Worm (Caenorhabditis elegans) whole organism, L1 larva: ENCODE data around the gene dhs-5.

Source experiments
- aha-1 ChIP-seq: fragments of 150-350 bp; optimal IDR thresholded peaks from 2 replicates; lab custom pipeline; 2014; ENCODE audit warnings: missing biosample characterization, missing genetic modification characterization
- ceh-82 ChIP-seq, 3 experiments: fragments of 150-350 bp in 1 of 3; sonication (generic microtip) in 2 of 3; optimal IDR thresholded peaks; 2 replicates each; lab custom pipeline; 2014 to 2017; ENCODE audit warnings: missing biosample characterization in 3 of 3, missing genetic modification characterization in 3 of 3
- dpl-1 ChIP-seq, 3 experiments: fragments of 150-350 bp in 2 of 3; sonication (generic microtip) in 1 of 3; optimal IDR thresholded peaks; 2 replicates each; lab custom pipeline; 2014 to 2017; ENCODE audit warnings: missing biosample characterization in 3 of 3, missing genetic modification characterization in 3 of 3, missing genetic modification reagents in 3 of 3
- egl-27 ChIP-seq, 2 experiments: fragments of 150-350 bp in 1 of 2; sonication (generic microtip); optimal IDR thresholded peaks; 3 replicates each; lab custom pipeline; 2017 to 2018; ENCODE audit warnings: missing biosample characterization in 2 of 2, missing genetic modification characterization in 2 of 2, missing genetic modification reagents in 2 of 2
- elt-2 ChIP-seq: sonication (generic microtip); optimal IDR thresholded peaks from 2 replicates; lab custom pipeline; 2016; ENCODE audit warnings: missing genetic modification characterization, mild to moderate bottlenecking, inconsistent platforms, missing compliant biosample characterization, missing genetic modification reagents
- fkh-4 ChIP-seq: sonication (generic microtip); optimal IDR thresholded peaks from 2 replicates; lab custom pipeline; 2016; ENCODE audit warnings: missing compliant biosample characterization, missing genetic modification characterization, borderline replicate concordance
- lin-14 ChIP-seq: fragments of 200-800 bp; sonication (Bioruptor generic); optimal IDR thresholded peaks from 2 replicates; lab custom pipeline; 2018; ENCODE audit warnings: mild to moderate bottlenecking, missing genetic modification characterization, moderate library complexity, missing compliant biosample characterization
- lsy-2 ChIP-seq, 2 experiments: fragments of 150-350 bp; optimal IDR thresholded peaks; 2 replicates each; lab custom pipeline; 2014; ENCODE audit warnings: missing biosample characterization in 2 of 2, missing genetic modification characterization in 2 of 2
- mep-1 ChIP-seq: fragments of 150-350 bp; optimal IDR thresholded peaks from 2 replicates; lab custom pipeline; 2014; ENCODE audit warnings: missing biosample characterization, missing genetic modification characterization
- nhr-237 ChIP-seq: fragments of 150-350 bp; optimal IDR thresholded peaks from 2 replicates; lab custom pipeline; 2014; ENCODE audit warnings: missing biosample characterization, missing genetic modification characterization
- nhr-28 ChIP-seq: fragments of 150-350 bp; optimal IDR thresholded peaks from 2 replicates; lab custom pipeline; 2014; ENCODE audit warnings: missing biosample characterization, missing genetic modification characterization
- nhr-85 ChIP-seq: sonication (generic microtip); peaks from one replicate; lab custom pipeline; 2016; ENCODE audit warnings: missing genetic modification characterization, inconsistent platforms, missing compliant biosample characterization
- unc-62 ChIP-seq: fragments of 150-350 bp; optimal IDR thresholded peaks from 2 replicates; lab custom pipeline; 2014; ENCODE audit warnings: missing biosample characterization, missing genetic modification reagents, missing genetic modification characterization
- unc-98 ChIP-seq: fragments of 200-800 bp; sonication (Bioruptor generic); IDR thresholded peaks from 2 replicates; pipeline ENCODE4 v1.3.6; 2022; ENCODE audit warnings: missing genetic modification characterization, missing compliant biosample characterization

DNA sequence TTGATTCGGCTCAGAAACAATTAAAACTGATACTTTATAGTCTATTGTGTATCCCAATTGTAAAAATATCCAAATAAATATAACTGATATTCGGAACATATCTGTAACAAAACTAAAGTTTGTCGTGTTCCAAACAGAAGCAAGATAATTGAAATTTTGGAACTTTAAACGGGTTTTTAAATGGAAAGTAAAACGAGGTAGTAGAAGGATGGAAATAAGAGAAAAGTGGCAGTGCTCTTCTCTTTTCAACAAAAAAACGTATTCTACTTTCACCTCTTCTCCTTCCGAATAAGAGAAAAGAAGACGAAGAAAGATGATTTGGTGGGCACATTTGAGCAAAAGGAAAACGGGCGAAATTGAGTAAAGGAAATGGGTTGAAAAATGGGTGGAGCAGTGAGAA, 7.1 kb upstream of the dhs-5 start, which contains the start of gene nmr-1:
- TF ChIP-seq egl-27 (tag; optimal IDR thresholded peaks at IDR 0.05; lab: Kevin White, UChicago) (no peak), fkh-4 (tag; lab: Kevin White, UChicago) (no peak), nhr-85 (tag; lab: Kevin White, UChicago) (no peak), elt-2 (no peak), nhr-28 (tag; lab: Kevin White, UChicago) (no peak), mep-1 (tag; lab: Kevin White, UChicago) (no peak), unc-62 (GFP tag; lab: Kevin White, UChicago) (no peak), lsy-2 (tag; optimal IDR thresholded peaks at IDR 0.05; lab: Kevin White, UChicago) (no peak), ceh-82 (tag; optimal IDR thresholded peaks at IDR 0.05; lab: Kevin White, UChicago) (no peak), lin-14 (GFP tag; lab: Kevin White, UChicago) (no peak), dpl-1 (GFP tag; optimal IDR thresholded peaks at IDR 0.05; lab: Kevin White, UChicago) (no peak), aha-1 (tag; lab: Kevin White, UChicago) (no peak), unc-98 (GFP tag; lab: Robert Waterston, UW) (no peak), nhr-237 (tag; lab: Kevin White, UChicago) (no peak)
